Fruit fly (Drosophila melanogaster): Measurements from ENCODE around the gene CG12061.
A peak's percentile ranks its signal among the peaks of the same experiment; 100 is the strongest.

The CG12061 gene

DNA sequence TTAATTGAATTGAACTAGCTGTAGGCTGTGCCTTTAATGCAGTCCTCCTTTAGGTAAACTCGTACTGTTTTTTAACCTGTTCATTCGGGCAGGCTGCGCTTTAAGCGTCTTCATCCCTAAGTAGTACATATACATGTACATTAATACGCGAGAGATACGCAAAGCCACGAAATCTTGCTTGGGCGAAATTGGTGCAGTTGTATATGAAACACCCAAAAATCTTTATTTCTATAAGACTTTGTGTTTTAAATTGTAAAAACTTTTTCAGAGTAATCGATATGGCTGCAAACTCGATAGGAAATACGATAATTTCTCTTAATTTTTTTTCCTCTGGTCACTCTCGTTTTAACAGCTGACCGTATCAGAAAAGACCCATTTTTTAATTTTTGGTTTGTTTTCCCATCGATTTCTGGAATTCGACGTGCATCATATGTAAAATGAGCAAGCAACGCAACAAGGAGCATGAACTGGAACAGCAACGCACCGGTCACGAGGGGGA lies 46.6 kb downstream of the CG12061 start, which contains the start of the genes CG17163 and CG17168 (continued):
- no peak for TF ChIP-seq Mes4 (GFP tag; optimal IDR thresholded peaks at IDR 0.05)
- TF ChIP-seq oc (tag; optimal IDR thresholded peaks at IDR 0.05) = no peak
- TF ChIP-seq Xbp1 (GFP tag; optimal IDR thresholded peaks at IDR 0.05) = no peak
- TF ChIP-seq CG9797 (GFP tag; optimal IDR thresholded peaks at IDR 0.05) = peak; percentile 52
- TF ChIP-seq Ptx1 (GFP tag; IDR thresholded peaks at IDR 0.05) = no peak
- TF ChIP-seq CG2712 (tag; optimal IDR thresholded peaks at IDR 0.05) = no peak
- no peak for TF ChIP-seq CG32532 (GFP tag; IDR thresholded peaks at IDR 0.05)
- no peak for TF ChIP-seq Ets65A (GFP tag)
- no peak for TF ChIP-seq Aef1 (GFP tag; IDR thresholded peaks at IDR 0.05)
- TF ChIP-seq pho (GFP tag; optimal IDR thresholded peaks at IDR 0.05) = no peak
- no peak for TF ChIP-seq chm (GFP tag; IDR thresholded peaks at IDR 0.05)
- 0 out of 2 replicates have a peak, but pooled peaks have one; percentile 32 for TF ChIP-seq unc-4 (GFP tag; IDR thresholded peaks at IDR 0.05; ENCODE audit: partially characterized antibody)
- no peak for TF ChIP-seq ken (GFP tag; IDR thresholded peaks at IDR 0.05)
- TF ChIP-seq Sry-δ (GFP tag; optimal IDR thresholded peaks at IDR 0.05) = peak; percentile 54
- TF ChIP-seq Nf-YB (GFP tag; optimal IDR thresholded peaks at IDR 0.05) = no peak
- TF ChIP-seq HLH3B (GFP tag; IDR thresholded peaks at IDR 0.05) = no peak
- TF ChIP-seq crc (GFP tag; optimal IDR thresholded peaks at IDR 0.05) = no peak
- no peak for TF ChIP-seq sisA (GFP tag; IDR thresholded peaks at IDR 0.05)
- TF ChIP-seq E2f1 (GFP tag; IDR thresholded peaks at IDR 0.05) = no peak
- no peak for TF ChIP-seq CG10654 (GFP tag; optimal IDR thresholded peaks at IDR 0.05)
- TF ChIP-seq CG15269 (tag; optimal IDR thresholded peaks at IDR 0.05) = no peak
- TF ChIP-seq CG8388 (GFP tag; optimal IDR thresholded peaks at IDR 0.05) = no peak
- TF ChIP-seq B-H2 (GFP tag; optimal IDR thresholded peaks at IDR 0.05) = no peak
- no peak for TF ChIP-seq Tbp (GFP tag; optimal IDR thresholded peaks at IDR 0.05)
- no peak for TF ChIP-seq CG10321 (GFP tag; IDR thresholded peaks at IDR 0.05)
- peak; percentile 54 for TF ChIP-seq CG30020 (tag; optimal IDR thresholded peaks at IDR 0.05)
- TF ChIP-seq CG6854 (GFP tag; optimal IDR thresholded peaks at IDR 0.05) = no peak
- TF ChIP-seq CTCF (GFP tag; optimal IDR thresholded peaks at IDR 0.05) = no peak
- no peak for TF ChIP-seq CG3065 (GFP tag; optimal IDR thresholded peaks at IDR 0.05)
- no peak for TF ChIP-seq cad (GFP tag; optimal IDR thresholded peaks at IDR 0.05)
- TF ChIP-seq Oaz (GFP tag; IDR thresholded peaks at IDR 0.05) = no peak
- no peak for TF ChIP-seq eve (GFP tag; optimal IDR thresholded peaks at IDR 0.05)
- TF ChIP-seq scrt (GFP tag; optimal IDR thresholded peaks at IDR 0.05) = no peak
- TF ChIP-seq esg (GFP tag; conservative IDR thresholded peaks at IDR 0.05) = no peak
- peak; percentile 17 for TF ChIP-seq CG14710 (tag; optimal IDR thresholded peaks at IDR 0.05)
- no peak for TF ChIP-seq yki (optimal IDR thresholded peaks at IDR 0.05)
- no peak for TF ChIP-seq Gug (GFP tag; IDR thresholded peaks at IDR 0.05)
- no peak for TF ChIP-seq gcm2 (GFP tag; optimal IDR thresholded peaks at IDR 0.05)
- peak; percentile 68 for TF ChIP-seq BEAF-32 (GFP tag; optimal IDR thresholded peaks at IDR 0.05)
- no peak for TF ChIP-seq dimm (GFP tag; IDR thresholded peaks at IDR 0.05)
- TF ChIP-seq CG4360 (GFP tag; IDR thresholded peaks at IDR 0.05) = no peak
- TF ChIP-seq CG3163 (GFP tag; optimal IDR thresholded peaks at IDR 0.05) = no peak
- peak; percentile 4 for TF ChIP-seq Dp (GFP tag; optimal IDR thresholded peaks at IDR 0.05)
- no peak for TF ChIP-seq Fer3 (tag; optimal IDR thresholded peaks at IDR 0.05)
- TF ChIP-seq Dll (GFP tag; IDR thresholded peaks at IDR 0.05; ENCODE audit: partially characterized antibody) = 0 out of 4 replicates have a peak, but pooled peaks have one; percentile 26
- no peak for TF ChIP-seq gt (GFP tag; IDR thresholded peaks at IDR 0.05)
- TF ChIP-seq Jarid2 (GFP tag; optimal IDR thresholded peaks at IDR 0.05) = no peak
- TF ChIP-seq CG12391 (tag; optimal IDR thresholded peaks at IDR 0.05) = no peak
- TF ChIP-seq jigr1 (GFP tag; IDR thresholded peaks at IDR 0.05) = no peak
- TF ChIP-seq CG11504 (tag; optimal IDR thresholded peaks at IDR 0.05) = no peak
- TF ChIP-seq Six4 (GFP tag; optimal IDR thresholded peaks at IDR 0.05) = no peak
- no peak for TF ChIP-seq zen (tag; optimal IDR thresholded peaks at IDR 0.05)
- TF ChIP-seq Scr (GFP tag; IDR thresholded peaks at IDR 0.05; ENCODE audit: partially characterized antibody) = peak; percentile 43; the same call in 1 of the 2 replicates
